Worm (Caenorhabditis elegans) whole organism, L4 larva: ENCODE data around the gene cyp-13A6.

Experiments used
- attf-4 ChIP-seq: sonication (generic microtip); optimal IDR thresholded peaks from 3 replicates; lab custom pipeline; 2017; ENCODE audit warnings: missing biosample characterization, missing genetic modification characterization
- egl-27 ChIP-seq: sonication (generic microtip); optimal IDR thresholded peaks from 3 replicates; lab custom pipeline; 2017; ENCODE audit warnings: missing biosample characterization, missing genetic modification reagents, missing genetic modification characterization
- hlh-11 ChIP-seq: fragments of 200-800 bp; sonication (Bioruptor generic); optimal IDR thresholded peaks from 2 replicates; lab custom pipeline; 2018; ENCODE audit warnings: mild to moderate bottlenecking, missing genetic modification characterization, missing compliant biosample characterization
- nhr-237 ChIP-seq: sonication (generic microtip); optimal IDR thresholded peaks from 2 replicates; lab custom pipeline; 2017; ENCODE audit warnings: missing biosample characterization, missing genetic modification characterization
- pqm-1 ChIP-seq: sonication (generic microtip); optimal IDR thresholded peaks from 2 replicates; lab custom pipeline; 2017; ENCODE audit warnings: missing biosample characterization, missing genetic modification characterization
- vab-7 ChIP-seq: fragments of 200-800 bp; sonication (Bioruptor generic); IDR thresholded peaks from 2 replicates; pipeline ENCODE4 v1.3.6; 2022; ENCODE audit warnings: missing genetic modification reagents, missing genetic modification characterization, missing compliant biosample characterization
- zag-1 ChIP-seq: fragments of 150-350 bp; optimal IDR thresholded peaks from 2 replicates; lab custom pipeline; 2014; ENCODE audit warnings: missing biosample characterization, missing genetic modification characterization
- ztf-11 ChIP-seq: fragments of 150-350 bp; optimal IDR thresholded peaks from 2 replicates; lab custom pipeline; 2014; ENCODE audit warnings: missing biosample characterization, missing genetic modification characterization

ce11 chrII:9849497-9849896 is 46.9 kb upstream of the cyp-13A6 start, which contains the start of gene old-2:
- TF ChIP-seq egl-27 (tag; lab: Kevin White, UChicago) (no peak), ztf-11 (tag; lab: Kevin White, UChicago) (no peak), nhr-237 (tag; lab: Kevin White, UChicago) (no peak), pqm-1 (tag; lab: Kevin White, UChicago) (no peak), zag-1 (no peak), hlh-11 (no peak), vab-7 (GFP tag; lab: Robert Waterston, UW) (no peak), attf-4 (tag; lab: Kevin White, UChicago) (no peak)
